Fruit fly (Drosophila melanogaster) whole organism, embryonic: ENCODE measurements around the gene brat.
A peak's percentile ranks its signal among the peaks of the same experiment; 100 is the strongest.

Source experiments
- Abd-B ChIP-seq: fragments of 200-800 bp; sonication (Bioruptor generic); optimal IDR thresholded peaks from 2 replicates; lab custom pipeline; 2018; ENCODE audit warnings: missing biosample characterization, mild to moderate bottlenecking, missing genetic modification characterization, moderate library complexity
- BEAF-32 ChIP-seq: fragments of 200-800 bp; sonication (Bioruptor generic); optimal IDR thresholded peaks from 3 replicates; lab custom pipeline; 2017; ENCODE audit warnings: missing biosample characterization, missing genetic modification characterization, mild to moderate bottlenecking, moderate library complexity, missing genetic modification reagents
- Bgb ChIP-seq: fragments of 200-800 bp; sonication (Bioruptor generic); IDR thresholded peaks from 2 replicates; pipeline ENCODE4 v1.3.6; 2022; ENCODE audit warnings: missing biosample characterization, missing genetic modification characterization; ENCODE audit not compliant: partially characterized antibody
- CG10543 ChIP-seq: fragments of 200-800 bp; sonication (Bioruptor generic); optimal IDR thresholded peaks from 3 replicates; lab custom pipeline; 2017; ENCODE audit warnings: missing biosample characterization, mild to moderate bottlenecking, missing genetic modification characterization, moderate library complexity
- CG10959 ChIP-seq: fragments of 200-800 bp; sonication (Bioruptor generic); IDR thresholded peaks from 2 replicates; pipeline ENCODE4 v1.3.6; 2022; ENCODE audit warnings: missing biosample characterization, missing genetic modification characterization
- CG12155 ChIP-seq: fragments of 200-800 bp; sonication (Bioruptor generic); optimal IDR thresholded peaks from 3 replicates; lab custom pipeline; 2016; ENCODE audit warnings: missing biosample characterization, missing genetic modification characterization
- CG12299 ChIP-seq: fragments of 200-800 bp; sonication (Bioruptor generic); optimal IDR thresholded peaks from 2 replicates; lab custom pipeline; 2018; ENCODE audit warnings: missing biosample characterization, mild to moderate bottlenecking, missing genetic modification characterization
- CG12391 ChIP-seq: fragments of 200-800 bp; sonication (Bioruptor generic); optimal IDR thresholded peaks from 3 replicates; lab custom pipeline; 2018; ENCODE audit warnings: missing biosample characterization, mild to moderate bottlenecking, missing genetic modification characterization, moderate library complexity
- CG13287 ChIP-seq: fragments of 200-800 bp; sonication (Bioruptor generic); IDR thresholded peaks from 2 replicates; pipeline ENCODE4 v1.3.6; 2022; ENCODE audit warnings: missing biosample characterization, missing genetic modification characterization; ENCODE audit not compliant: partially characterized antibody
- CG14014 ChIP-seq: fragments of 200-800 bp; sonication (Bioruptor generic); IDR thresholded peaks from 2 replicates; pipeline ENCODE4 v1.3.6; 2022; ENCODE audit warnings: missing biosample characterization, missing genetic modification characterization
- CG14667 ChIP-seq: fragments of 200-800 bp; sonication (Bioruptor generic); IDR thresholded peaks from 2 replicates; pipeline ENCODE4 v1.3.6; 2022; ENCODE audit warnings: missing biosample characterization, missing genetic modification characterization
- CG15073 ChIP-seq: fragments of 200-800 bp; sonication (Bioruptor generic); optimal IDR thresholded peaks from 2 replicates; lab custom pipeline; 2016; ENCODE audit warnings: missing biosample characterization, missing genetic modification characterization
- CG1647 ChIP-seq: fragments of 200-800 bp; sonication (Bioruptor generic); optimal IDR thresholded peaks from 3 replicates; lab custom pipeline; 2016; ENCODE audit warnings: missing biosample characterization, missing genetic modification characterization
- CG17186 ChIP-seq: fragments of 200-800 bp; sonication (Bioruptor generic); optimal IDR thresholded peaks from 3 replicates; lab custom pipeline; 2017; ENCODE audit warnings: missing biosample characterization, missing genetic modification reagents, missing genetic modification characterization
- CG17568 ChIP-seq: fragments of 200-800 bp; sonication (Bioruptor generic); optimal IDR thresholded peaks from 2 replicates; lab custom pipeline; 2018; ENCODE audit warnings: missing biosample characterization, mild to moderate bottlenecking, missing genetic modification characterization, moderate library complexity
- CG18262 ChIP-seq: fragments of 200-800 bp; optimal IDR thresholded peaks from 3 replicates; lab custom pipeline; 2019; ENCODE audit warnings: missing biosample characterization, mild to moderate bottlenecking, missing genetic modification characterization, moderate library complexity
- CG18476 ChIP-seq: fragments of 200-800 bp; sonication (Bioruptor generic); optimal IDR thresholded peaks from 2 replicates; lab custom pipeline; 2016; ENCODE audit warnings: missing biosample characterization, mild to moderate bottlenecking, missing genetic modification characterization
- CG18619 ChIP-seq: fragments of 200-800 bp; sonication (Bioruptor generic); optimal IDR thresholded peaks from 3 replicates; lab custom pipeline; 2017; ENCODE audit warnings: missing biosample characterization, mild to moderate bottlenecking, missing genetic modification characterization
- CG2202 ChIP-seq: fragments of 200-800 bp; sonication (Bioruptor generic); optimal IDR thresholded peaks from 2 replicates; lab custom pipeline; 2018; ENCODE audit warnings: missing biosample characterization, mild to moderate bottlenecking, missing genetic modification characterization
- CG2875 ChIP-seq: fragments of 200-800 bp; sonication (Bioruptor generic); optimal IDR thresholded peaks from 2 replicates; lab custom pipeline; 2017; ENCODE audit warnings: missing biosample characterization, mild to moderate bottlenecking, missing genetic modification characterization, missing genetic modification reagents
- CG30403 ChIP-seq: fragments of 200-800 bp; sonication (Bioruptor generic); optimal IDR thresholded peaks from 3 replicates; lab custom pipeline; 2016; ENCODE audit warnings: missing biosample characterization, missing genetic modification characterization
- CG34422 ChIP-seq: fragments of 200-800 bp; sonication (Bioruptor generic); IDR thresholded peaks from 3 replicates; pipeline ENCODE4 v1.3.6; 2022; ENCODE audit warnings: missing biosample characterization, missing genetic modification characterization
- CG4730 ChIP-seq: fragments of 200-800 bp; sonication (Bioruptor generic); IDR thresholded peaks from 2 replicates; pipeline ENCODE4 v1.3.6; 2022; ENCODE audit warnings: missing biosample characterization, missing genetic modification characterization
- CG7987 ChIP-seq: fragments of 200-800 bp; sonication (Bioruptor generic); optimal IDR thresholded peaks from 2 replicates; lab custom pipeline; 2018; ENCODE audit warnings: missing biosample characterization, mild to moderate bottlenecking, missing genetic modification characterization, moderate library complexity
- CG9797 ChIP-seq: fragments of 200-800 bp; sonication (Bioruptor generic); optimal IDR thresholded peaks from 3 replicates; lab custom pipeline; 2018; ENCODE audit warnings: missing biosample characterization, mild to moderate bottlenecking, missing genetic modification characterization
- Doc2 ChIP-seq: fragments of 200-800 bp; sonication (Bioruptor generic); IDR thresholded peaks from 2 replicates; pipeline ENCODE4 v1.3.6; 2022; ENCODE audit warnings: missing biosample characterization, missing genetic modification characterization
- Drgx ChIP-seq: fragments of 200-800 bp; sonication (Bioruptor generic); IDR thresholded peaks from 2 replicates; pipeline ENCODE4 v1.3.6; 2022; ENCODE audit warnings: missing biosample characterization, missing genetic modification characterization
- E2f2 ChIP-seq: fragments of 200-800 bp; sonication (Bioruptor generic); IDR thresholded peaks from 2 replicates; pipeline ENCODE4 v1.3.6; 2022; ENCODE audit warnings: missing biosample characterization, missing genetic modification characterization
- Fer3 ChIP-seq: fragments of 200-800 bp; sonication (Bioruptor generic); optimal IDR thresholded peaks from 2 replicates; lab custom pipeline; 2018; ENCODE audit warnings: missing biosample characterization, mild to moderate bottlenecking, missing genetic modification characterization, moderate library complexity
- HLH54F ChIP-seq: fragments of 200-800 bp; sonication (Bioruptor generic); optimal IDR thresholded peaks from 3 replicates; lab custom pipeline; 2016; ENCODE audit warnings: missing biosample characterization, missing genetic modification characterization
- Mrtf ChIP-seq: fragments of 200-800 bp; sonication (Bioruptor generic); IDR thresholded peaks from 3 replicates; pipeline ENCODE4 v1.3.6; 2022; ENCODE audit warnings: missing biosample characterization, missing genetic modification characterization
- NC2β ChIP-seq: fragments of 200-800 bp; sonication (Bioruptor generic); optimal IDR thresholded peaks from 2 replicates; lab custom pipeline; 2016; ENCODE audit warnings: missing biosample characterization, missing genetic modification characterization
- Ptx1 ChIP-seq: fragments of 200-800 bp; sonication (Bioruptor generic); IDR thresholded peaks from 2 replicates; pipeline ENCODE4 v1.3.6; 2022; ENCODE audit warnings: missing biosample characterization, missing genetic modification characterization
- TFAM ChIP-seq: fragments of 200-800 bp; sonication (Bioruptor generic); optimal IDR thresholded peaks from 2 replicates; lab custom pipeline; 2017; ENCODE audit warnings: missing biosample characterization, missing genetic modification characterization, inconsistent platforms
- Xrp1 ChIP-seq: fragments of 200-800 bp; sonication (Bioruptor generic); IDR thresholded peaks from 2 replicates; pipeline ENCODE4 v1.3.6; 2022; ENCODE audit warnings: missing biosample characterization, missing genetic modification characterization
- br ChIP-seq: fragments of >200 bp; optimal IDR thresholded peaks from 2 replicates; lab custom pipeline; 2017
- crc ChIP-seq: fragments of 200-800 bp; sonication (Bioruptor generic); optimal IDR thresholded peaks from 2 replicates; lab custom pipeline; 2016; ENCODE audit warnings: missing biosample characterization, missing genetic modification characterization
- dati ChIP-seq: fragments of 200-800 bp; sonication (Bioruptor generic); IDR thresholded peaks from 2 replicates; pipeline ENCODE4 v1.3.6; 2022; ENCODE audit warnings: missing biosample characterization, missing genetic modification characterization
- en ChIP-seq: fragments of 200-800 bp; sonication (Bioruptor generic); optimal IDR thresholded peaks from 2 replicates; lab custom pipeline; 2016; ENCODE audit warnings: missing biosample characterization, missing genetic modification characterization
- exex ChIP-seq: fragments of 200-800 bp; sonication (Bioruptor generic); optimal IDR thresholded peaks from 4 replicates; lab custom pipeline; 2018; ENCODE audit warnings: missing biosample characterization, mild to moderate bottlenecking, missing genetic modification characterization, moderate library complexity
- gt ChIP-seq: fragments of 200-800 bp; sonication (Bioruptor generic); IDR thresholded peaks from 2 replicates; pipeline ENCODE4 v1.3.6; 2022; ENCODE audit warnings: missing biosample characterization, missing genetic modification characterization
- insv ChIP-seq, 2 experiments: fragments of 200-800 bp; sonication (Bioruptor generic); optimal IDR thresholded peaks; 3 replicates each; lab custom pipeline; 2016 to 2018; ENCODE audit warnings: missing biosample characterization in 2 of 2, missing genetic modification characterization in 2 of 2
- ken ChIP-seq: fragments of 200-800 bp; sonication (Bioruptor generic); IDR thresholded peaks from 3 replicates; pipeline ENCODE4 v1.3.6; 2022; ENCODE audit warnings: missing biosample characterization, missing genetic modification characterization
- lilli ChIP-seq: fragments of 200-800 bp; sonication (Bioruptor generic); optimal IDR thresholded peaks from 3 replicates; lab custom pipeline; 2016; ENCODE audit warnings: missing biosample characterization, missing genetic modification characterization
- lmd ChIP-seq: fragments of 200-800 bp; sonication (Bioruptor generic); IDR thresholded peaks from 2 replicates; pipeline ENCODE4 v1.3.6; 2022; ENCODE audit warnings: missing biosample characterization, missing genetic modification characterization
- luna ChIP-seq: fragments of 200-800 bp; sonication (Bioruptor generic); optimal IDR thresholded peaks from 2 replicates; lab custom pipeline; 2016; ENCODE audit warnings: missing biosample characterization, missing genetic modification characterization
- pan ChIP-seq, 4 experiments: fragments of >200 bp in 3 of 4; fragments of 200-800 bp in 1 of 4; sonication (Bioruptor generic) in 1 of 4; optimal IDR thresholded peaks in 3 of 4; IDR thresholded peaks in 1 of 4; 2 replicates each; pipeline versions ENCODE4 v1.3.6 to Lab custom; 2017 to 2022; ENCODE audit warnings: missing biosample characterization in 2 of 4, missing genetic modification characterization in 2 of 4, mixed read lengths in 1 of 4
- phol ChIP-seq: fragments of 200-800 bp; sonication (Bioruptor generic); optimal IDR thresholded peaks from 3 replicates; lab custom pipeline; 2018; ENCODE audit warnings: missing biosample characterization, mild to moderate bottlenecking, missing genetic modification characterization, moderate library complexity
- tin ChIP-seq: fragments of 200-800 bp; sonication (Bioruptor generic); optimal IDR thresholded peaks from 3 replicates; lab custom pipeline; 2016; ENCODE audit warnings: missing biosample characterization, missing genetic modification characterization
- usp ChIP-seq: fragments of >200 bp; optimal IDR thresholded peaks from 2 replicates; lab custom pipeline; 2017; ENCODE audit warnings: missing biosample characterization, missing genetic modification characterization
- vvl ChIP-seq: fragments of 200-800 bp; sonication (Bioruptor generic); IDR thresholded peaks from 2 replicates; pipeline ENCODE4 v1.3.6; 2022; ENCODE audit warnings: missing biosample characterization, missing genetic modification characterization
- zen2 ChIP-seq: fragments of 200-800 bp; sonication (Bioruptor generic); IDR thresholded peaks from 3 replicates; pipeline ENCODE4 v1.3.6; 2022; ENCODE audit warnings: missing biosample characterization, missing genetic modification characterization; ENCODE audit not compliant: partially characterized antibody

Gene brat

DNA sequence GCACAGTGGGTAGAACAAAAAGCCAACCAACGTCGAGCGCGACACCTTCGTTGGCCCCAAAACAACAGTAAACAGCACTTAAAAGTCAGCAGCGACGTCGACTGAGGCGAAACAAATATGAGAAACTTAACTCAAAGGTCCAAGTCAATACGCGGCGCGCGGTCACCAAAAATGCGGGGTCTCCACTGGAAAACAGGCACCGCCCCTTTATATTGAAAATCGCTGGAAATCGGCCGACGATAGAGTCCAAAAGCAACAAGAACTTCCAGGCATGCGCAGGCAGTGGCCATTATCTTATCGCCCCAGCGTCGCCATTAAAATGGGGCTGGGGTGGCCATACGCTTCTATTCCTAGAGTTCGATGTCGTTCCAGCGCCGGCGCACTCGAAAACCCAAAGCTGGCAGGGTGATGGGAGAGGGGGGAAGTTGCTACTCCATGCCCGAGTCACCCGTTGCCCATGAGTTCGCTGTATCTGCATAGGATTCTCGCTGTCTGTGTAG lies 25.2 kb upstream of the brat start, which contains the start of gene Lim3 (continued):
- TF ChIP-seq CG12299 (tag; lab: Kevin White, UChicago) (no peak), zen2 (GFP tag; lab: Robert Waterston, UW) (peak; percentile 32; the same call in 1 of the 3 replicates), ken (no peak), tin (no peak), CG17568 (GFP tag; lab: Kevin White, UChicago) (no peak), gt (no peak), lmd (no peak), Bgb (peak; percentile 25; the same call in 1 of the 2 replicates), CG12391 (no peak), en (GFP tag; lab: Kevin White, UChicago) (no peak), CG2202 (tag; lab: Kevin White, UChicago) (no peak), phol (tag; lab: Kevin White, UChicago) (peak; percentile 17), Drgx (no peak), HLH54F (GFP tag; lab: Kevin White, UChicago) (no peak), br (no peak), CG9797 (GFP tag; lab: Kevin White, UChicago) (no peak), CG7987 (GFP tag; lab: Kevin White, UChicago) (no peak), lilli (no peak), CG14667 (GFP tag; lab: Robert Waterston, UW) (no peak), CG34422 (GFP tag; lab: Robert Waterston, UW) (no peak), NC2β (GFP tag; lab: Kevin White, UChicago) (no peak), CG12155 (no peak), crc (GFP tag; lab: Kevin White, UChicago) (no peak), CG4730 (no peak), CG15073 (GFP tag; lab: Kevin White, UChicago) (no peak), CG18619 (no peak), usp (GFP tag; lab: Kevin White, UChicago) (no peak), CG1647 (GFP tag; lab: Kevin White, UChicago) (no peak), CG18476 (GFP tag; lab: Kevin White, UChicago) (no peak), insv (GFP tag; optimal IDR thresholded peaks at IDR 0.05; lab: Kevin White, UChicago) (no peak), Xrp1 (GFP tag; lab: Robert Waterston, UW) (no peak), Abd-B (GFP tag; lab: Kevin White, UChicago) (no peak), CG13287 (no peak), BEAF-32 (GFP tag; lab: Kevin White, UChicago) (no peak), CG18262 (tag; lab: Kevin White, UChicago) (no peak), dati (GFP tag; lab: Robert Waterston, UW) (no peak), CG10543 (GFP tag; lab: Kevin White, UChicago) (no peak), CG10959 (GFP tag; lab: Robert Waterston, UW) (no peak), exex (tag; lab: Kevin White, UChicago) (peak; percentile 26), Mrtf (GFP tag; lab: Robert Waterston, UW) (no peak), CG30403 (GFP tag; lab: Kevin White, UChicago) (no peak), CG2875 (GFP tag; lab: Kevin White, UChicago) (no peak), Ptx1 (GFP tag; lab: Robert Waterston, UW) (no peak), Fer3 (tag; lab: Kevin White, UChicago) (no peak), vvl (no peak), CG17186 (GFP tag; lab: Kevin White, UChicago) (no peak), luna (no peak), E2f2 (GFP tag; lab: Robert Waterston, UW) (no peak), pan (optimal IDR thresholded peaks at IDR 0.05; lab: Kevin White, UChicago) (no peak), pan (GFP tag; optimal IDR thresholded peaks at IDR 0.05 in 1 of 2, IDR thresholded peaks at IDR 0.05 in 1 of 2) (peak in 1 of 2 experiments; percentile 9), Doc2 (GFP tag; lab: Robert Waterston, UW) (no peak), TFAM (no peak), CG14014 (GFP tag; lab: Robert Waterston, UW) (no peak)
